Worm (Caenorhabditis elegans) whole organism, L4 larva: ENCODE measurements around the gene nuo-1.

Experiments
- T26A8.4 ChIP-seq: fragments of 200-800 bp; sonication (Bioruptor generic); IDR thresholded peaks from 2 replicates; pipeline ENCODE4 v1.3.6; 2022; ENCODE audit warnings: missing genetic modification characterization, missing compliant biosample characterization
- aha-1 ChIP-seq: fragments of 150-350 bp; peaks from one replicate; lab custom pipeline; 2014; ENCODE audit warnings: missing biosample characterization, missing genetic modification characterization
- cey-2 ChIP-seq: sonication (generic microtip); optimal IDR thresholded peaks from 3 replicates; lab custom pipeline; 2017; ENCODE audit warnings: missing genetic modification characterization, mild to moderate bottlenecking, missing compliant biosample characterization, antibody characterized with exemption, borderline replicate concordance; ENCODE audit not compliant: insufficient read depth
- fos-1 ChIP-seq: fragments of 150-350 bp; optimal IDR thresholded peaks from 2 replicates; lab custom pipeline; 2014; ENCODE audit warnings: missing biosample characterization, missing genetic modification characterization
- lsy-2 ChIP-seq, 2 experiments: fragments of 150-350 bp in 1 of 2; sonication (generic microtip) in 1 of 2; optimal IDR thresholded peaks; 2 replicates each; lab custom pipeline; 2014 to 2017; ENCODE audit warnings: missing biosample characterization in 2 of 2, missing genetic modification characterization in 2 of 2
- nhr-10 ChIP-seq: fragments of 150-350 bp; optimal IDR thresholded peaks from 2 replicates; lab custom pipeline; 2014; ENCODE audit warnings: missing biosample characterization, missing genetic modification characterization
- nhr-28 ChIP-seq: fragments of 150-350 bp; optimal IDR thresholded peaks from 2 replicates; lab custom pipeline; 2014; ENCODE audit warnings: missing biosample characterization, missing genetic modification characterization
- nhr-6 ChIP-seq: fragments of 150-350 bp; optimal IDR thresholded peaks from 2 replicates; lab custom pipeline; 2014; ENCODE audit warnings: missing biosample characterization, missing genetic modification characterization
- sdz-12 ChIP-seq: fragments of 200-800 bp; sonication (Bioruptor generic); optimal IDR thresholded peaks from 2 replicates; lab custom pipeline; 2018; ENCODE audit warnings: mild to moderate bottlenecking, missing genetic modification characterization, missing compliant biosample characterization
- unc-130 ChIP-seq: sonication (generic microtip); optimal IDR thresholded peaks from 2 replicates; lab custom pipeline; 2016; ENCODE audit warnings: missing genetic modification reagents, missing genetic modification characterization, missing compliant biosample characterization

- TF ChIP-seq sdz-12 (GFP tag; lab: Kevin White, UChicago) (no peak), T26A8.4 (GFP tag; lab: Robert Waterston, UW) (no peak), fos-1 (tag; lab: Kevin White, UChicago) (no peak), nhr-6 (tag; lab: Kevin White, UChicago) (no peak), aha-1 (tag; lab: Kevin White, UChicago) (peak; percentile 8), unc-130 (GFP tag; lab: Kevin White, UChicago) (no peak), lsy-2 (tag; optimal IDR thresholded peaks at IDR 0.05; lab: Kevin White, UChicago) (peak in 1 of 2 experiments; percentile 82), nhr-10 (tag; lab: Kevin White, UChicago) (no peak), nhr-28 (peak; percentile 1), cey-2 (tag; lab: Kevin White, UChicago) (no peak)
These were observed 34.9 kb downstream of the nuo-1 start, which contains the start of gene F40F8.11 for ce11 chrII:11132542-11132941.
